Fruit fly (Drosophila melanogaster): Measurements from ENCODE around the gene Drak.

Drak gene

dm6 chrX:11528026-11528702 lies 35.2 kb downstream of the Drak start (continued):
- peak; percentile 28 for TF ChIP-seq CG8089 (GFP tag; optimal IDR thresholded peaks at IDR 0.05)
- peak; percentile 61 for TF ChIP-seq CG4328 (GFP tag; optimal IDR thresholded peaks at IDR 0.05)
- TF ChIP-seq CG10209 (GFP tag; optimal IDR thresholded peaks at IDR 0.05): peak; percentile 72
- peak; percentile 39 for TF ChIP-seq BtbVII (GFP tag; optimal IDR thresholded peaks at IDR 0.05)
- TF ChIP-seq bbx (GFP tag; IDR thresholded peaks at IDR 0.05; ENCODE audit: partially characterized antibody): no peak
- peak; percentile 77 for TF ChIP-seq CG32772 (GFP tag; IDR thresholded peaks at IDR 0.05)
- TF ChIP-seq sug (tag; optimal IDR thresholded peaks at IDR 0.05): peak; percentile 32
- TF ChIP-seq wdn (GFP tag; IDR thresholded peaks at IDR 0.05): no peak
- no peak for TF ChIP-seq ato (GFP tag; IDR thresholded peaks at IDR 0.05; ENCODE audit: partially characterized antibody)
- TF ChIP-seq kni (GFP tag; optimal IDR thresholded peaks at IDR 0.05): peak; percentile 84
- no peak for TF ChIP-seq Oaz (GFP tag; IDR thresholded peaks at IDR 0.05)
- peak; percentile 91 for TF ChIP-seq CG15601 (tag; optimal IDR thresholded peaks at IDR 0.05)
- peak; percentile 57 for TF ChIP-seq CG9437 (GFP tag; optimal IDR thresholded peaks at IDR 0.05)
- no peak for TF ChIP-seq hbn (GFP tag; IDR thresholded peaks at IDR 0.05; ENCODE audit: partially characterized antibody)
- TF ChIP-seq Fer3 (tag; optimal IDR thresholded peaks at IDR 0.05): peak; percentile 54
- peak; percentile 22 for TF ChIP-seq nau (GFP tag; optimal IDR thresholded peaks at IDR 0.05)
- TF ChIP-seq HLHmδ (GFP tag; optimal IDR thresholded peaks at IDR 0.05): no peak
- TF ChIP-seq B-H2 (GFP tag; optimal IDR thresholded peaks at IDR 0.05): no peak
- TF ChIP-seq D19B (GFP tag; optimal IDR thresholded peaks at IDR 0.05): no peak
- no peak for TF ChIP-seq HmgZ (tag; optimal IDR thresholded peaks at IDR 0.05)
- no peak for TF ChIP-seq Lpt (GFP tag; optimal IDR thresholded peaks at IDR 0.05)
- TF ChIP-seq abd-A (tag; optimal IDR thresholded peaks at IDR 0.05): no peak
- peak; percentile 92 for TF ChIP-seq CG33557 (GFP tag; optimal IDR thresholded peaks at IDR 0.05)
- TF ChIP-seq CG14014 (GFP tag; IDR thresholded peaks at IDR 0.05): no peak
- no peak for TF ChIP-seq Neu2 (GFP tag; optimal IDR thresholded peaks at IDR 0.05; ENCODE audit: borderline replicate concordance)
- peak; percentile 52 for TF ChIP-seq CG9817 (tag; optimal IDR thresholded peaks at IDR 0.05)
- peak; percentile 87 for TF ChIP-seq CG7839 (tag; optimal IDR thresholded peaks at IDR 0.05)
- TF ChIP-seq CoRest (tag; optimal IDR thresholded peaks at IDR 0.05): peak; percentile 86
- TF ChIP-seq CG1832 (GFP tag; optimal IDR thresholded peaks at IDR 0.05): no peak
- peak; percentile 6 for TF ChIP-seq CG10543 (GFP tag; optimal IDR thresholded peaks at IDR 0.05)
- peak; percentile 65 for TF ChIP-seq H2.0 (GFP tag; IDR thresholded peaks at IDR 0.05)
- no peak for TF ChIP-seq her (GFP tag; optimal IDR thresholded peaks at IDR 0.05)
- TF ChIP-seq ranshi (GFP tag; IDR thresholded peaks at IDR 0.05): peak; percentile 68
- no peak for TF ChIP-seq D (optimal IDR thresholded peaks at IDR 0.05)
- TF ChIP-seq D (GFP tag; optimal IDR thresholded peaks at IDR 0.05): peak; percentile 90
- TF ChIP-seq CG12155 (GFP tag; optimal IDR thresholded peaks at IDR 0.05): peak; percentile 31
- TF ChIP-seq bigmax (GFP tag; optimal IDR thresholded peaks at IDR 0.05): no peak
- TF ChIP-seq CG18476 (GFP tag; optimal IDR thresholded peaks at IDR 0.05): peak; percentile 51
- TF ChIP-seq CG13775 (GFP tag; optimal IDR thresholded peaks at IDR 0.05): peak; percentile 53
- TF ChIP-seq ci (GFP tag; IDR thresholded peaks at IDR 0.05): peak; percentile 94
- TF ChIP-seq Ets97D (GFP tag; optimal IDR thresholded peaks at IDR 0.05): peak; percentile 13
- peak; percentile 75 for TF ChIP-seq sim (GFP tag; IDR thresholded peaks at IDR 0.05)
- peak; percentile 62 for TF ChIP-seq nom (GFP tag; optimal IDR thresholded peaks at IDR 0.05)
- TF ChIP-seq CG11695 (GFP tag; IDR thresholded peaks at IDR 0.05): peak; percentile 88
- TF ChIP-seq psq (GFP tag; optimal IDR thresholded peaks at IDR 0.05): no peak
- peak; percentile 82 for TF ChIP-seq nerfin-1 (tag; optimal IDR thresholded peaks at IDR 0.05)
- TF ChIP-seq CG12299 (tag; optimal IDR thresholded peaks at IDR 0.05): peak; percentile 67
- TF ChIP-seq ERR (GFP tag; optimal IDR thresholded peaks at IDR 0.05): no peak
- TF ChIP-seq CG14441 (GFP tag; IDR thresholded peaks at IDR 0.05): peak; percentile 56

Measured in whole organism, embryonic.